Worm (Caenorhabditis elegans) whole organism, L3 larva: Measurements from ENCODE around the gene gei-1.
"Not testable (repeated sequence)": the region's sequence is repeated elsewhere in the genome, so short reads cannot be mapped to it uniquely, and the experiment has no call there.

Experiments used
- R02D3.7 ChIP-seq: fragments of 150-350 bp; optimal IDR thresholded peaks from 2 replicates; lab custom pipeline; 2014; ENCODE audit warnings: missing biosample characterization, missing genetic modification characterization
- ZK546.5 ChIP-seq: sonication (generic microtip); optimal IDR thresholded peaks from 2 replicates; lab custom pipeline; 2017; ENCODE audit warnings: missing biosample characterization, missing genetic modification characterization
- aly-2 ChIP-seq: fragments of 150-350 bp; optimal IDR thresholded peaks from 2 replicates; lab custom pipeline; 2014; ENCODE audit warnings: missing biosample characterization, missing genetic modification characterization
- ama-1 ChIP-seq: fragments of 150-350 bp; optimal IDR thresholded peaks from 2 replicates; lab custom pipeline; 2018
- ceh-16 ChIP-seq: sonication (generic microtip); optimal IDR thresholded peaks from 2 replicates; lab custom pipeline; 2017; ENCODE audit warnings: missing biosample characterization, missing genetic modification characterization
- ceh-82 ChIP-seq: fragments of 150-350 bp; optimal IDR thresholded peaks from 2 replicates; lab custom pipeline; 2014; ENCODE audit warnings: missing biosample characterization, missing genetic modification characterization
- daf-12 ChIP-seq: fragments of 150-350 bp; optimal IDR thresholded peaks from 2 replicates; lab custom pipeline; 2014; ENCODE audit warnings: missing biosample characterization, missing genetic modification reagents, missing genetic modification characterization
- elt-2 ChIP-seq: sonication (generic microtip); optimal IDR thresholded peaks from 2 replicates; lab custom pipeline; 2016; ENCODE audit warnings: missing genetic modification reagents, mild to moderate bottlenecking, missing genetic modification characterization, missing compliant biosample characterization
- elt-3 ChIP-seq, 3 experiments: fragments of 150-350 bp in 1 of 3; sonication (generic microtip) in 2 of 3; optimal IDR thresholded peaks; 2 replicates in 2 of 3; 4 replicates in 1 of 3; lab custom pipeline; 2014 to 2017; ENCODE audit warnings: missing biosample characterization in 3 of 3, missing genetic modification characterization in 3 of 3
- eor-1 ChIP-seq, 2 experiments: fragments of 150-350 bp; optimal IDR thresholded peaks; 2 replicates each; lab custom pipeline; 2014 to 2018; ENCODE audit warnings: missing biosample characterization in 2 of 2, missing genetic modification characterization in 2 of 2
- fkh-10 ChIP-seq: sonication (generic microtip); optimal IDR thresholded peaks from 2 replicates; lab custom pipeline; 2017; ENCODE audit warnings: missing biosample characterization, missing genetic modification reagents, missing genetic modification characterization
- fos-1 ChIP-seq: fragments of 150-350 bp; optimal IDR thresholded peaks from 2 replicates; lab custom pipeline; 2014; ENCODE audit warnings: missing biosample characterization, missing genetic modification characterization
- jun-1 ChIP-seq: fragments of 150-350 bp; optimal IDR thresholded peaks from 2 replicates; lab custom pipeline; 2014; ENCODE audit warnings: missing biosample characterization, missing genetic modification reagents, missing genetic modification characterization
- lin-15B ChIP-seq: fragments of 150-350 bp; optimal IDR thresholded peaks from 2 replicates; lab custom pipeline; 2014; ENCODE audit warnings: missing biosample characterization, missing genetic modification characterization
- mdl-1 ChIP-seq: fragments of 150-350 bp; optimal IDR thresholded peaks from 2 replicates; lab custom pipeline; 2014; ENCODE audit warnings: missing biosample characterization, missing genetic modification characterization
- mml-1 ChIP-seq: fragments of 150-350 bp; sonication (generic microtip); optimal IDR thresholded peaks from 3 replicates; lab custom pipeline; 2014; ENCODE audit warnings: missing biosample characterization, missing genetic modification characterization
- nhr-23 ChIP-seq: fragments of 150-350 bp; optimal IDR thresholded peaks from 2 replicates; lab custom pipeline; 2014; ENCODE audit warnings: missing biosample characterization, missing genetic modification reagents, missing genetic modification characterization
- nhr-237 ChIP-seq: fragments of 150-350 bp; optimal IDR thresholded peaks from 2 replicates; lab custom pipeline; 2014; ENCODE audit warnings: missing biosample characterization, missing genetic modification characterization
- nhr-25 ChIP-seq: sonication (generic microtip); optimal IDR thresholded peaks from 2 replicates; lab custom pipeline; 2017; ENCODE audit warnings: missing biosample characterization, missing genetic modification characterization
- nhr-43 ChIP-seq: sonication (generic microtip); optimal IDR thresholded peaks from 2 replicates; lab custom pipeline; 2016; ENCODE audit warnings: mild to moderate bottlenecking, missing genetic modification characterization, missing compliant biosample characterization; ENCODE audit not compliant: poor library complexity, severe bottlenecking
- nhr-67 ChIP-seq: fragments of 150-350 bp; optimal IDR thresholded peaks from 2 replicates; lab custom pipeline; 2014; ENCODE audit warnings: missing biosample characterization, missing genetic modification characterization
- nhr-76 ChIP-seq: fragments of 150-350 bp; sonication (generic microtip); optimal IDR thresholded peaks from 5 replicates; lab custom pipeline; 2014; ENCODE audit warnings: missing biosample characterization, missing genetic modification characterization
- pha-4 ChIP-seq: fragments of 150-350 bp; optimal IDR thresholded peaks from 2 replicates; lab custom pipeline; 2014; ENCODE audit warnings: missing biosample characterization, missing genetic modification reagents, missing genetic modification characterization
- sea-2 ChIP-seq: fragments of 150-350 bp; sonication (generic microtip); optimal IDR thresholded peaks from 4 replicates; lab custom pipeline; 2014; ENCODE audit warnings: missing biosample characterization, missing genetic modification reagents, missing genetic modification characterization
- skn-1 ChIP-seq: fragments of 150-350 bp; optimal IDR thresholded peaks from 2 replicates; lab custom pipeline; 2014; ENCODE audit warnings: missing biosample characterization, missing genetic modification characterization
- snpc-4 ChIP-seq: fragments of 150-350 bp; optimal IDR thresholded peaks from 2 replicates; lab custom pipeline; 2014; ENCODE audit warnings: missing biosample characterization, missing genetic modification characterization
- tbx-2 ChIP-seq: sonication (generic microtip); optimal IDR thresholded peaks from 2 replicates; lab custom pipeline; 2016; ENCODE audit warnings: mild to moderate bottlenecking, missing genetic modification characterization, missing compliant biosample characterization
- unc-39 ChIP-seq: sonication (generic microtip); optimal IDR thresholded peaks from 4 replicates; lab custom pipeline; 2017; ENCODE audit warnings: missing biosample characterization, missing genetic modification characterization
- unc-62 ChIP-seq: fragments of 150-350 bp; sonication (generic microtip); optimal IDR thresholded peaks from 4 replicates; lab custom pipeline; 2014; ENCODE audit warnings: missing biosample characterization, missing genetic modification reagents, missing genetic modification characterization
- zag-1 ChIP-seq: fragments of 150-350 bp; optimal IDR thresholded peaks from 2 replicates; lab custom pipeline; 2014; ENCODE audit warnings: missing biosample characterization, missing genetic modification characterization
- ztf-4 ChIP-seq: fragments of 150-350 bp; optimal IDR thresholded peaks from 2 replicates; lab custom pipeline; 2014; ENCODE audit warnings: missing biosample characterization, missing genetic modification characterization

Gene gei-1

ce11 chrIII:3323906-3324305, 20.8 kb upstream of the gei-1 start (continued):
- peak; percentile 54 for TF ChIP-seq nhr-23 (tag; lab: Kevin White, UChicago)
- TF ChIP-seq snpc-4 (tag; lab: Kevin White, UChicago), result no peak
- TF ChIP-seq elt-2 (tag; lab: Kevin White, UChicago), result peak; percentile 15

- TF ChIP-seq ZK546.5 (no peak), lin-15B (tag; lab: Kevin White, UChicago) (no peak), nhr-67 (tag; lab: Kevin White, UChicago) (no peak), fkh-10 (GFP tag; lab: Kevin White, UChicago) (no peak), snpc-4 (tag; lab: Kevin White, UChicago) (no peak), jun-1 (tag; lab: Kevin White, UChicago) (no peak), skn-1 (tag; lab: Kevin White, UChicago) (no peak), aly-2 (tag; lab: Kevin White, UChicago) (no peak), sea-2 (no peak), unc-62 (GFP tag; lab: Kevin White, UChicago) (no peak), mml-1 (tag; lab: Kevin White, UChicago) (no peak), ama-1 (no peak), ceh-82 (tag; lab: Kevin White, UChicago) (no peak), pha-4 (tag; lab: Kevin White, UChicago) (no peak), nhr-76 (tag; lab: Kevin White, UChicago) (no peak), unc-39 (no peak), ceh-16 (tag; lab: Kevin White, UChicago) (no peak), fos-1 (no peak), ztf-4 (tag; lab: Kevin White, UChicago) (no peak), nhr-237 (tag; lab: Kevin White, UChicago) (no peak)
These were observed 15.2 kb upstream of the gei-1 start for ce11 chrIII:3329467-3329866.

ce11 chrIII:3331767-3332166, 12.9 kb upstream of the gei-1 start:
- TF ChIP-seq daf-12 (tag; lab: Kevin White, UChicago) (no peak), nhr-76 (tag; lab: Kevin White, UChicago) (no peak), eor-1 (tag; optimal IDR thresholded peaks at IDR 0.05; lab: Kevin White, UChicago) (no peak)

ce11 chrIII:3332736-3333135, 11.9 kb upstream of the gei-1 start, which contains the start of gene Y53G8AR.1:
Y53G8AR.1 (plus strand) TSS chrIII:3333036.
- TF ChIP-seq lin-15B (tag; lab: Kevin White, UChicago); unc-62 (GFP tag; lab: Kevin White, UChicago); eor-1 (tag; optimal IDR thresholded peaks at IDR 0.05; lab: Kevin White, UChicago): not testable (repeated sequence)

- no peak for TF ChIP-seq mml-1 (tag; lab: Kevin White, UChicago)
- TF ChIP-seq nhr-76 (tag; lab: Kevin White, UChicago), result no peak
- no peak for TF ChIP-seq mdl-1
- TF ChIP-seq zag-1 (tag; lab: Kevin White, UChicago), result no peak
- peak; percentile 61 for TF ChIP-seq nhr-23 (tag; lab: Kevin White, UChicago)
- no peak for TF ChIP-seq sea-2
- TF ChIP-seq ceh-16 (tag; lab: Kevin White, UChicago), result no peak
- TF ChIP-seq tbx-2 (tag; lab: Kevin White, UChicago), result no peak
- TF ChIP-seq ztf-4 (tag; lab: Kevin White, UChicago), result no peak
- TF ChIP-seq ama-1, result no peak
- TF ChIP-seq ZK546.5, result no peak
- no peak for TF ChIP-seq eor-1 (tag; optimal IDR thresholded peaks at IDR 0.05; lab: Kevin White, UChicago)
- peak; percentile 23 for TF ChIP-seq pha-4 (tag; lab: Kevin White, UChicago)
- TF ChIP-seq daf-12 (tag; lab: Kevin White, UChicago), result no peak
- peak; percentile 41 for TF ChIP-seq elt-2 (tag; lab: Kevin White, UChicago)
- TF ChIP-seq R02D3.7, result no peak
- TF ChIP-seq nhr-25 (tag; lab: Kevin White, UChicago), result peak; percentile 23
- TF ChIP-seq nhr-237 (tag; lab: Kevin White, UChicago), result no peak
- TF ChIP-seq ceh-82 (tag; lab: Kevin White, UChicago), result no peak
- TF ChIP-seq elt-3 (tag; optimal IDR thresholded peaks at IDR 0.05; lab: Kevin White, UChicago), result peak in 2 of 3 experiments; percentile 78 to 89
- peak; percentile 45 for TF ChIP-seq nhr-43
- TF ChIP-seq snpc-4 (tag; lab: Kevin White, UChicago), result no peak
- no peak for TF ChIP-seq unc-39
These were observed 5.2 kb upstream of the gei-1 start for ce11 chrIII:3339317-3340016.
